Worm (Caenorhabditis elegans): ENCODE results near the gene H14N18.4.

H14N18.4 gene

DNA sequence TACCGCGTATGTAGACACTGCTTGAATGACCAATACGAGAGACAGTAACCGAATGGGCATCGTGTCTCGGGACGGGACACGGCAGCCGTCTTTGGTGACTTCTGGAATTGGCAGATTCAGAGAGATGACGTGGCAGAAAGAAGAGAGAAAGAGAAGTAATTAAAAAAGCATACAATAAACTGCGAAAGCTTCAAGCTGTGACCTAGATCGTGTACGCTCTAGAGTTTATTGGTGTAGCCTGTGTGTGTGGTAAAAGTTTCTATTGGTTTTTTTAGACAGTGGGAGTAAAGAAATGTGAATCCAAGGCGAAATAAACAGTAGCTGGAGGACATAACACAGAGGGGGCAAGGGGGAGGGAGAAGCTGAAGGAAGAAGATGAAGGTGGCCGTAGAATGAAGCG, 15.2 kb upstream of the H14N18.4 start, which contains the start of gene T19A5.3:
Gene T19A5.3, minus strand, starts transcription at position 101 of the 400 bp plus-strand sequence.
- TF ChIP-seq ceh-9 (tag; optimal IDR thresholded peaks at IDR 0.05): no peak
- no peak for TF ChIP-seq hlh-30 (tag; optimal IDR thresholded peaks at IDR 0.05; ENCODE audit: insufficient read depth)
- TF ChIP-seq nhr-11 (tag; optimal IDR thresholded peaks at IDR 0.05): no peak
- TF ChIP-seq lin-11 (tag; optimal IDR thresholded peaks at IDR 0.05): no peak
- TF ChIP-seq unc-42 (tag; optimal IDR thresholded peaks at IDR 0.05): no peak
- TF ChIP-seq eyg-1 (tag; optimal IDR thresholded peaks at IDR 0.05): no peak
- no peak for TF ChIP-seq hlh-8 (tag; optimal IDR thresholded peaks at IDR 0.05)
- no peak for TF ChIP-seq Y22D7AL.16 (tag; optimal IDR thresholded peaks at IDR 0.05)
- TF ChIP-seq C38D4.7 (GFP tag; optimal IDR thresholded peaks at IDR 0.05): no peak
- TF ChIP-seq npax-4 (tag; optimal IDR thresholded peaks at IDR 0.05): no peak
- no peak for TF ChIP-seq hlh-6 (tag; optimal IDR thresholded peaks at IDR 0.05)
- TF ChIP-seq pros-1 (tag; optimal IDR thresholded peaks at IDR 0.05): no peak
- no peak for TF ChIP-seq pax-1 (tag; optimal IDR thresholded peaks at IDR 0.05)
- TF ChIP-seq ceh-48 (tag; optimal IDR thresholded peaks at IDR 0.05): no peak

DNA sequence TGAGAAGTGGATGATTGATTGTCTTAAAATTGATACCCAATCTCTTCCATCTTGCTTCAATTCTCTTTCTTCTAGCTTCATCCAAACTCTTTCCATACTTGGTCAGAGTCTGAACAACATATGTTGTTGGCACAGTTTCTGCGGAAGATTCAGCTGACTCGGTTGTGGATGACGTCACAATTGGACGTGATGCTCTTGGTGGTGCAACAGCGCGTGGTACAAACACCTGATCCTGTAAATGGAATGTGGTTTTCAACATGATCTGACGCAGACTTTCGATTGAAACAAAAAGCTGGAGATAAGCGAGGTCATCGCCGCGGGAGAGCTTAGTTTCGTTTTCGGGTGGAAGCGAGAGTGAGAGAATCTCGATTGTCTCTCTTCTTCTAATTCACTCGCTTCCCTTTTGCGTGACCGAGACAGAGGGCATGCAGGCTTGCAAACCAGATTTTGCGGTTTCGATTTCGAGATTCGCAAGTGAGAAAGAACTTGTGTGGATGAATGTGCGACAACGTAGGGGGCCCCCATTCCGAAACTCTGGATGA, 13.7 kb upstream of the H14N18.4 start:
- TF ChIP-seq lim-6 (tag; optimal IDR thresholded peaks at IDR 0.05) (no peak), lin-11 (tag; optimal IDR thresholded peaks at IDR 0.05) (no peak), sox-2 (GFP tag; IDR thresholded peaks at IDR 0.05) (no peak), ceh-14 (tag; optimal IDR thresholded peaks at IDR 0.05) (no peak), ceh-22 (tag; optimal IDR thresholded peaks at IDR 0.05) (no peak), ceh-34 (tag; optimal IDR thresholded peaks at IDR 0.05) (no peak), pat-9 (tag; optimal IDR thresholded peaks at IDR 0.05) (no peak)

DNA sequence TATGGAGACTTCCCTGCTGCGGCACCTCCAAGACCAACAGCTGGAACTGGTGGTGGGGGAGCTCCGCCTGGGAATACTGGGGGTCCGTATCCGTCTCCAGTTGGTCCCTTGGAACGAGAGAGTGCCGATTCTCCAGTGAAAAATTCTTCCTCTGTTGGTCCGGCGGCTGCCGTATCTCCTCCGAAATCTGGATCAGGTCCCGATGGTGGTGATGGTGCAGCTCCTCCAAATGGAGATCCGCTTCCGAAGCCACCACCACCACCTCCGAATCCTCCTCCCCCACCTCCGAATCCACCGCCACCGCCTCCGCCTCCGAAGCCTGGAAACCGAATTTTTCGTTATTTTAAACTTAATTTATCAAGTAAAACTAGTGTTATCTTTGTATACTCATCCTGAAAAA, 11.6 kb upstream of the H14N18.4 start:
- TF ChIP-seq pha-4 (tag; optimal IDR thresholded peaks at IDR 0.05) (no peak), unc-3 (GFP tag; conservative IDR thresholded peaks at IDR 0.05) (no peak), unc-3 (tag; optimal IDR thresholded peaks at IDR 0.05) (no peak), hlh-15 (tag; optimal IDR thresholded peaks at IDR 0.05) (no peak), syd-9 (tag; optimal IDR thresholded peaks at IDR 0.05) (no peak), ceh-14 (tag; optimal IDR thresholded peaks at IDR 0.05) (no peak), pag-3 (tag; optimal IDR thresholded peaks at IDR 0.05; ENCODE audit: borderline replicate concordance) (no peak), hlh-6 (tag; optimal IDR thresholded peaks at IDR 0.05) (no peak), ama-1 (optimal IDR thresholded peaks at IDR 0.05) (no peak), unc-86 (tag; optimal IDR thresholded peaks at IDR 0.05) (no peak), ceh-45 (GFP tag; IDR thresholded peaks at IDR 0.05) (no peak), dve-1 (tag; optimal IDR thresholded peaks at IDR 0.05) (no peak), lin-11 (tag; optimal IDR thresholded peaks at IDR 0.05) (no peak), K09A11.1 (tag; optimal IDR thresholded peaks at IDR 0.05; ENCODE audit: insufficient read depth) (no peak)

DNA sequence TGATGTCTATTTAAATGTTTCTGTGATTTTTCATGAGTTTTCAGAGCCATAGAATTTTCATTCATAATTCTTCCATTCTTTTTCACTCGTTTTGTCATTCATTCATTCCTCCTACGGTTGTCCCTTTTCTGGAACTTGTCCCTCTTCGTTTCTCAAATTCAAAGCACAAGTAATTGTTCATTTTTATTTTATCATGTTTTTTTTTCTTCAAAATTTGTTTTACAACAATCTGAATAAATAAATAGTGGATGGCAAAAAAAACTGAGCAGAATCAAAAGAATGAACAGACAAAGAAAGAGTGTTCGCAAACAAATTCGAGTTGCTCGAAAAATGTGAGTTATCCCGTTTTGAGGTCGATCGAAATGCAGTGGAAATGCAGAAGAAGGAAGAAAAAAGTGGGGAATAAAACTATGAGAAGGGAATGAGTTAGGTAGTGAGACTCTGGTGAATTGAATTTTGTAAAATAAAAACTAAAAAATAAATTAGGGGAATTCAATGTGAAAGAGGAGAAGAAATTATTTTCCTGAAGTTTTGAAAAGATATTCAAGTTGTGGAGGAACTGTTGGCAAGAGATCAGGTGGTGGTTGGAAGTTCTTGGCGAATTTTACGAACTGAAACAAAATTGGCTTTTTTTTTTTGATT, 10.8 kb upstream of the H14N18.4 start:
- TF ChIP-seq ceh-30 (tag; optimal IDR thresholded peaks at IDR 0.05) (no peak), sox-4 (tag; optimal IDR thresholded peaks at IDR 0.05) (no peak), tbx-7 (tag; optimal IDR thresholded peaks at IDR 0.05) (no peak), C08G9.2 (tag; optimal IDR thresholded peaks at IDR 0.05) (no peak), pha-4 (tag; optimal IDR thresholded peaks at IDR 0.05) (no peak), unc-42 (tag; optimal IDR thresholded peaks at IDR 0.05) (no peak), ttx-3 (tag; optimal IDR thresholded peaks at IDR 0.05) (no peak), Y22D7AL.16 (tag; optimal IDR thresholded peaks at IDR 0.05) (no peak), unc-86 (tag; optimal IDR thresholded peaks at IDR 0.05) (no peak), fax-1 (tag; optimal IDR thresholded peaks at IDR 0.05) (no peak), unc-55 (GFP tag; optimal IDR thresholded peaks at IDR 0.05) (no peak), ama-1 (optimal IDR thresholded peaks at IDR 0.05) (no peak), hlh-15 (tag; optimal IDR thresholded peaks at IDR 0.05) (no peak), hlh-13 (GFP tag; optimal IDR thresholded peaks at IDR 0.05) (no peak), ztf-16 (tag; optimal IDR thresholded peaks at IDR 0.05) (no peak), ceh-22 (tag; optimal IDR thresholded peaks at IDR 0.05) (no peak), pha-2 (tag; optimal IDR thresholded peaks at IDR 0.05) (no peak)

Data from whole organism, late embryonic.